Worm (Caenorhabditis elegans) whole organism, young adult: ENCODE data around the gene sec-23.

Source experiments
- F55B11.4 ChIP-seq: sonication (generic microtip); optimal IDR thresholded peaks from 2 replicates; lab custom pipeline; 2016; ENCODE audit warnings: missing compliant biosample characterization, missing genetic modification characterization, borderline replicate concordance; ENCODE audit not compliant: insufficient read depth
- aptf-3 ChIP-seq: fragments of 200-800 bp; sonication (Bioruptor generic); IDR thresholded peaks from 2 replicates; pipeline ENCODE4 v1.3.6; 2022; ENCODE audit warnings: missing genetic modification characterization, missing compliant biosample characterization
- dpl-1 ChIP-seq: fragments of 150-350 bp; optimal IDR thresholded peaks from 2 replicates; lab custom pipeline; 2014; ENCODE audit warnings: missing biosample characterization, missing genetic modification reagents, missing genetic modification characterization
- nfya-1 ChIP-seq: sonication (generic microtip); optimal IDR thresholded peaks from 2 replicates; lab custom pipeline; 2017; ENCODE audit warnings: antibody characterized with exemption, missing compliant biosample characterization, missing genetic modification characterization, borderline replicate concordance; ENCODE audit not compliant: insufficient read depth
- rcor-1 ChIP-seq: fragments of 200-800 bp; sonication (Bioruptor generic); IDR thresholded peaks from 2 replicates; pipeline ENCODE4 v1.3.6; 2022; ENCODE audit warnings: missing genetic modification reagents, missing genetic modification characterization, missing compliant biosample characterization
- snpc-1.1 ChIP-seq: sonication (generic microtip); optimal IDR thresholded peaks from 2 replicates; lab custom pipeline; 2017; ENCODE audit warnings: missing genetic modification characterization, mild to moderate bottlenecking, missing compliant biosample characterization, antibody characterized with exemption, moderate library complexity, missing genotype, missing genetic modification reagents; ENCODE audit not compliant: insufficient read depth
- unc-130 ChIP-seq: sonication (generic microtip); optimal IDR thresholded peaks from 2 replicates; lab custom pipeline; 2016; ENCODE audit warnings: missing genetic modification reagents, missing genetic modification characterization, missing compliant biosample characterization

ce11 chrV:20151432-20151831 is 60.4 kb downstream of the sec-23 start, which contains the start of gene F19B2.7:
- TF ChIP-seq rcor-1 (GFP tag; lab: Robert Waterston, UW) (no peak), F55B11.4 (tag; lab: Kevin White, UChicago) (no peak), unc-130 (no peak), dpl-1 (no peak), snpc-1.1 (tag; lab: Kevin White, UChicago) (no peak), nfya-1 (tag; lab: Kevin White, UChicago) (no peak), aptf-3 (GFP tag; lab: Robert Waterston, UW) (no peak)
